Worm (Caenorhabditis elegans): Measurements from ENCODE around the gene grd-12.

The grd-12 gene

DNA sequence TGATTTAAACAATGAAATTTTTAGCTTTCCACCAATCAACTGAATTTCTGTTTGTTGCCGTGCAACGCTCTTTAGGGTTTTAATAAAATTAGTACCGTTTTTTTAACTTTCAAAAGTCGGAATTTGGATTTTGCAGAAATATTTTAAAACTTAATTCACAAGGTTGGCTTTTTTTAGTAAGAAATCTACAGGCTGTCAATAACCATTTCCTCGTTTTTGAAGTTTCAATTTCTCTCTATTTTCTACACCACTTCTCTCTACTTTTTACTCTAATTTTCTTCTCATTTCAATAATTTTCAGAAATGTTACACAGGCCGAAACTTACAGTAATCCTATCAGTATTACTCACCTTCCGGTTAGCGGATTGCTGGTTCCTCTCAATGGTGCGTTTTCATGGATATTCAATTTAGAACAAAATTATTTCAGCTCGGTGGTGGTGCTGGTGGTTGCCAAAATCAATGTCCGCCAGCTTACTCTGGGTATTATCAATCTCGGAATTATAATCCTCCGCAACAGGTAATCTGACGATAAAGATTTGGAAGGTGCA, at the start of gene grd-12, which contains the start of gene F02D8.1:
Gene grd-12 (plus strand): TSS at position 301 of the 547 bp plus-strand sequence.
Gene F02D8.1 (minus strand): TSS at position 497 of the 547 bp plus-strand sequence.
- TF ChIP-seq ceh-32 (tag; optimal IDR thresholded peaks at IDR 0.05; ENCODE audit: poor library complexity): no peak
- TF ChIP-seq Y75B8A.6 (GFP tag; IDR thresholded peaks at IDR 0.05): no peak
- TF ChIP-seq lin-13 (GFP tag; optimal IDR thresholded peaks at IDR 0.05): no peak
- TF ChIP-seq nhr-10 (tag; optimal IDR thresholded peaks at IDR 0.05): no peak
- no peak for TF ChIP-seq nhr-48 (tag; optimal IDR thresholded peaks at IDR 0.05)
- TF ChIP-seq ceh-28 (tag; optimal IDR thresholded peaks at IDR 0.05): no peak
- TF ChIP-seq tag-97 (GFP tag; IDR thresholded peaks at IDR 0.05): no peak
- TF ChIP-seq lir-3 (tag; optimal IDR thresholded peaks at IDR 0.05): no peak
- no peak for TF ChIP-seq dve-1 (tag; optimal IDR thresholded peaks at IDR 0.05; ENCODE audit: insufficient read depth)
- TF ChIP-seq daf-16 (GFP tag; optimal IDR thresholded peaks at IDR 0.05): no peak
- no peak for TF ChIP-seq daf-16 (tag; optimal IDR thresholded peaks at IDR 0.05)
- TF ChIP-seq lin-29 (GFP tag; IDR thresholded peaks at IDR 0.05): no peak
- no peak for TF ChIP-seq ces-1 (GFP tag; optimal IDR thresholded peaks at IDR 0.05)
- TF ChIP-seq madf-5 (GFP tag; IDR thresholded peaks at IDR 0.05): no peak
- no peak for TF ChIP-seq F26F4.8 (GFP tag; conservative IDR thresholded peaks at IDR 0.05)
- TF ChIP-seq nhr-102 (tag; optimal IDR thresholded peaks at IDR 0.05): no peak
- TF ChIP-seq mdl-1 (tag; optimal IDR thresholded peaks at IDR 0.05): no peak
- no peak for TF ChIP-seq fos-1 (tag; optimal IDR thresholded peaks at IDR 0.05)

DNA sequence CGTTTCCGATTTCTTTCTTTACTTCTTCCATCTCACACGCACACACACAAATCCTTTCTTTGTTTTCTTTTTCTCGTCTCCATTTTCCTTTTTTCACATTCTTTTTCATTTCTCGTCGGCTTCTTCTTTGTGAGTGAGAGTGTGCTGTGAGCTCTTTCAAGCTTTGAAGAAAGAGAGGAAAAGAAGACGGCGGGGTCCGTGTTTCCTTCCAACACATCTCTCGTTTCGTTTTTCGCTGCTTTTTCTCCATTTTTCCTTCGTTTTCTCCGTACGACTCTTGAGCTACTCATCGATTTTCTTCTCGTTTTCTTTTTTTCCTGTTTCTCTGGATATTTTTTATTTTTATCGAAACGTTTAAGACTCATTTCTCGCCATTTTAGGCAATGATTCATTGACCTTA, 48.1 kb upstream of the grd-12 start:
- TF ChIP-seq ZK546.5 (tag; optimal IDR thresholded peaks at IDR 0.05) (no peak), lin-38 (GFP tag; IDR thresholded peaks at IDR 0.05) (no peak), mdl-1 (tag; optimal IDR thresholded peaks at IDR 0.05) (peak in 1 of 2 experiments; percentile 33), ctbp-1 (GFP tag; IDR thresholded peaks at IDR 0.05) (0 out of 2 replicates have a peak, but pooled peaks have one; percentile 17), rbr-2 (tag; optimal IDR thresholded peaks at IDR 0.05) (peak; percentile 37), fkh-10 (GFP tag; optimal IDR thresholded peaks at IDR 0.05) (peak; percentile 79), nhr-11 (tag; optimal IDR thresholded peaks at IDR 0.05) (peak; percentile 40), pqm-1 (tag; optimal IDR thresholded peaks at IDR 0.05) (no peak), aha-1 (tag) (peak; percentile 76)

DNA sequence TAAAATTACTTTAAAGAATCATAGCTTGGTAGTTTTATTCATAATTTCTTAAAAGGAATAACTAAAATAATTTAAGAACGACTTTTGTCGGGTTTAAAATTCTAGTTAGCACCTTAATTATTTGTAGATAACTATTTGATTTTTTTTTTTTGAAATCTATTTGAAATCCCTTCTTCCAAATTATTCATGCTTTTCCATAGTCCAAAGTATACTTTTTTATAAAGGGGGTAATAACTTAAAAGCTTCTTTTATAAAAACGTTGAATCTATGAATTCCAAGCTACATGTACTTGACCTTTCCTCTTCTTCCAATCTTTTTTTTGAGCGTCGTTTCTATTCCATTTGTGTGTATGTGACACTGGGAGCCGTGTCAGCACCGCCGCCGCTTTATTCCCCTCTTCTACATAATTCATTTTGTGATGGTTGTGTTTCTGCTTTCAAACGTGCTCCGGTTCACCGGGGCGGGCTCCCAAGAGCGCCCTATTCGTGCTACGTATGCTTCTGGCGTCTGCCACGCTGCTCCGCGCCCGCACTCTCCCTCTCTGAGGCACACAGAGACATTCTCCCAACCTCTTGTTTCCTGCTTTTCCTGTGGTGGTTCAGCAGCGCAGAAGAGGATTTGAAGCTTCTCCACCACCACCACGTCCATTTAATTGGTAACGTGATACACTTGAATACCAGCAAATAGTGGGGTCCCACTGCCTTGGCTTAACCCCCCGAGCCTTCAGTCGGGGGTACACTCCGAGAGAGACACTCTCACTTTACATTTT, 44.7 kb upstream of the grd-12 start:
- TF ChIP-seq ztf-7 (tag; optimal IDR thresholded peaks at IDR 0.05): no peak
- peak; percentile 47; the same call in 1 of the 2 replicates for TF ChIP-seq hmg-1.1 (GFP tag; IDR thresholded peaks at IDR 0.05)
- TF ChIP-seq Y75B8A.6 (GFP tag; IDR thresholded peaks at IDR 0.05): 0 out of 2 replicates have a peak, but pooled peaks have one; percentile 24
- TF ChIP-seq mdt-29 (GFP tag; IDR thresholded peaks at IDR 0.05): no peak
- no peak for TF ChIP-seq fos-1 (tag; optimal IDR thresholded peaks at IDR 0.05)
- TF ChIP-seq aha-1 (tag): peak; percentile 95
- TF ChIP-seq set-16 (GFP tag; IDR thresholded peaks at IDR 0.05): peak; percentile 73

DNA sequence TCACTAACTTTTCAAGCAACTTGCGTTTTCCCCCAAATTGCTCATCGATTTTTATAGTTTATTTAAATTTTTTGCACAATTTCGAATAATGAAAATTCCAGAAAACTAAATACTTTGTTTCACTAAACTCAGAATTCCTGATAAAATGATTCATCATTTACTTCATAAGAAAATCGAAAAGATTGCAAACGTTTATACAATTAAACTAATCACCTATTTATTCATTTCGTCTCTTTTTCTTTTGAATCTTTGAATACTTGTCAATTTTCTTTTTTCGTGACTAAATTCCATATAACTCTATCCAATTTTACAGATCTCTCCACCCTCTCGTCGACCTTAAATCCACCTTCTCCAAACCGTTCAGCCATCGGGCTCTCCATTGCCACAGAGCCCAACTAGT, 41.7 kb upstream of the grd-12 start, which contains the start of gene C30G7.2:
Gene C30G7.2 (plus strand): TSS at position 301 of the 400 bp plus-strand sequence.
- TF ChIP-seq unc-39 (tag; optimal IDR thresholded peaks at IDR 0.05): no peak
- TF ChIP-seq D1046.2 (GFP tag; IDR thresholded peaks at IDR 0.05): no peak
- TF ChIP-seq sdz-12 (GFP tag; optimal IDR thresholded peaks at IDR 0.05): no peak
- TF ChIP-seq T20F7.1 (GFP tag; optimal IDR thresholded peaks at IDR 0.05): no peak
- no peak for TF ChIP-seq aha-1 (tag)
- TF ChIP-seq mdl-1 (tag; optimal IDR thresholded peaks at IDR 0.05): no peak
- TF ChIP-seq daf-8 (GFP tag; IDR thresholded peaks at IDR 0.05): no peak
- TF ChIP-seq nhr-41 (GFP tag; IDR thresholded peaks at IDR 0.05): no peak
